Worm (Caenorhabditis elegans) whole organism, young adult: ENCODE measurements around the gene C16C8.26.
A peak's percentile ranks its signal among the peaks of the same experiment; 100 is the strongest.

ENCODE experiments used
- B0019.2 ChIP-seq: fragments of 200-800 bp; sonication (Bioruptor generic); conservative IDR thresholded peaks from 2 replicates; pipeline ENCODE4 v1.3.6; 2022; ENCODE audit warnings: missing genetic modification reagents, missing genetic modification characterization, missing compliant biosample characterization
- B0336.3 ChIP-seq: fragments of 200-800 bp; sonication (Bioruptor generic); IDR thresholded peaks from 2 replicates; pipeline ENCODE4 v1.3.6; 2022; ENCODE audit warnings: missing genetic modification characterization, missing compliant biosample characterization
- F10E7.11 ChIP-seq: sonication (generic microtip); optimal IDR thresholded peaks from 2 replicates; lab custom pipeline; 2017; ENCODE audit warnings: mild to moderate bottlenecking, missing genetic modification characterization, moderate library complexity, missing compliant biosample characterization
- F52B5.7 ChIP-seq: sonication (generic microtip); optimal IDR thresholded peaks from 2 replicates; lab custom pipeline; 2016; ENCODE audit warnings: mild to moderate bottlenecking, missing genetic modification characterization, missing compliant biosample characterization
- F57A8.1 ChIP-seq: fragments of 200-800 bp; sonication (Bioruptor generic); optimal IDR thresholded peaks from 2 replicates; lab custom pipeline; 2018; ENCODE audit warnings: mild to moderate bottlenecking, missing genetic modification characterization, moderate library complexity, missing compliant biosample characterization
- F57C9.4 ChIP-seq: sonication (generic microtip); optimal IDR thresholded peaks from 2 replicates; lab custom pipeline; 2017; ENCODE audit warnings: mild to moderate bottlenecking, missing genetic modification characterization, missing compliant biosample characterization
- T26A5.8 ChIP-seq: sonication (generic microtip); optimal IDR thresholded peaks from 2 replicates; lab custom pipeline; 2016; ENCODE audit warnings: missing genetic modification characterization, missing compliant biosample characterization
- Y53G8AR.9 ChIP-seq: fragments of 200-800 bp; sonication (Bioruptor generic); conservative IDR thresholded peaks from 2 replicates; pipeline ENCODE4 v1.3.6; 2022; ENCODE audit warnings: missing genetic modification reagents, missing genetic modification characterization, missing compliant biosample characterization
- akir-1 ChIP-seq: fragments of 200-800 bp; sonication (Bioruptor generic); optimal IDR thresholded peaks from 2 replicates; lab custom pipeline; 2018; ENCODE audit warnings: mild to moderate bottlenecking, missing genetic modification characterization, moderate library complexity, missing compliant biosample characterization
- aptf-2 ChIP-seq: fragments of 200-800 bp; sonication (Bioruptor generic); conservative IDR thresholded peaks from 2 replicates; pipeline ENCODE4 v1.3.6; 2022; ENCODE audit warnings: missing genetic modification reagents, missing genetic modification characterization, missing compliant biosample characterization
- athp-1 ChIP-seq: sonication (generic microtip); optimal IDR thresholded peaks from 2 replicates; lab custom pipeline; 2017; ENCODE audit warnings: mild to moderate bottlenecking, missing genetic modification characterization, missing compliant biosample characterization
- attf-3 ChIP-seq: fragments of 200-800 bp; sonication (Bioruptor generic); conservative IDR thresholded peaks from 2 replicates; pipeline ENCODE4 v1.3.6; 2022; ENCODE audit warnings: missing genetic modification reagents, missing genetic modification characterization, missing compliant biosample characterization
- attf-5 ChIP-seq: fragments of 200-800 bp; sonication (Bioruptor generic); optimal IDR thresholded peaks from 2 replicates; lab custom pipeline; 2018; ENCODE audit warnings: mild to moderate bottlenecking, missing genetic modification characterization, missing compliant biosample characterization
- attf-6 ChIP-seq: fragments of 200-800 bp; sonication (Bioruptor generic); IDR thresholded peaks from 2 replicates; pipeline ENCODE4 v1.3.6; 2022; ENCODE audit warnings: missing genetic modification reagents, missing genetic modification characterization, missing compliant biosample characterization
- bed-2 ChIP-seq: fragments of 200-800 bp; sonication (Bioruptor generic); IDR thresholded peaks from 2 replicates; pipeline ENCODE4 v1.3.6; 2022; ENCODE audit warnings: missing genetic modification reagents, missing genetic modification characterization, missing compliant biosample characterization
- cebp-1 ChIP-seq, 2 experiments: fragments of 200-800 bp in 1 of 2; sonication (Bioruptor generic) in 1 of 2; sonication (generic microtip) in 1 of 2; IDR thresholded peaks in 1 of 2; optimal IDR thresholded peaks in 1 of 2; 2 replicates each; pipeline versions ENCODE4 v1.3.6 to Lab custom; 2017 to 2022; ENCODE audit warnings: missing compliant biosample characterization in 2 of 2, missing genetic modification characterization in 2 of 2, mild to moderate bottlenecking in 1 of 2, missing genetic modification reagents in 1 of 2, moderate library complexity in 1 of 2
- ceh-58 ChIP-seq: fragments of 200-800 bp; sonication (Bioruptor generic); IDR thresholded peaks from 2 replicates; pipeline ENCODE4 v1.3.6; 2022; ENCODE audit warnings: missing genetic modification characterization, missing compliant biosample characterization
- dox-1 ChIP-seq: fragments of 200-800 bp; sonication (Bioruptor generic); IDR thresholded peaks from 2 replicates; pipeline ENCODE4 v1.3.6; 2022; ENCODE audit warnings: missing genetic modification reagents, missing genetic modification characterization, missing compliant biosample characterization
- efl-1 ChIP-seq: fragments of 150-350 bp; optimal IDR thresholded peaks from 2 replicates; lab custom pipeline; 2014; ENCODE audit warnings: missing biosample characterization, missing genetic modification reagents, missing genetic modification characterization
- egrh-3 ChIP-seq: fragments of 200-800 bp; sonication (Bioruptor generic); IDR thresholded peaks from 2 replicates; pipeline ENCODE4 v1.3.6; 2022; ENCODE audit warnings: missing genetic modification reagents, missing genetic modification characterization, missing compliant biosample characterization
- ekl-4 ChIP-seq: fragments of 200-800 bp; sonication (Bioruptor generic); IDR thresholded peaks from 2 replicates; pipeline ENCODE4 v1.3.6; 2022; ENCODE audit warnings: missing genetic modification reagents, missing genetic modification characterization, missing compliant biosample characterization
- ets-4 ChIP-seq: fragments of 200-800 bp; sonication (Bioruptor generic); optimal IDR thresholded peaks from 2 replicates; lab custom pipeline; 2018; ENCODE audit warnings: mild to moderate bottlenecking, missing genetic modification characterization, missing compliant biosample characterization
- hlh-12 ChIP-seq: sonication (generic microtip); optimal IDR thresholded peaks from 2 replicates; lab custom pipeline; 2016; ENCODE audit warnings: missing genetic modification characterization, missing compliant biosample characterization
- hmg-1.2 ChIP-seq: fragments of 200-800 bp; sonication (Bioruptor generic); IDR thresholded peaks from 2 replicates; pipeline ENCODE4 v1.3.6; 2022; ENCODE audit warnings: missing genetic modification reagents, missing genetic modification characterization, missing compliant biosample characterization
- hrde-1 ChIP-seq: sonication (generic microtip); optimal IDR thresholded peaks from 2 replicates; lab custom pipeline; 2016; ENCODE audit warnings: missing genetic modification characterization, mild to moderate bottlenecking, missing compliant biosample characterization, moderate library complexity, missing genotype, missing genetic modification reagents, borderline replicate concordance
- lag-1 ChIP-seq: fragments of 200-800 bp; sonication (Bioruptor generic); IDR thresholded peaks from 2 replicates; pipeline ENCODE4 v1.3.6; 2022; ENCODE audit warnings: missing genetic modification reagents, missing genetic modification characterization, missing compliant biosample characterization
- let-607 ChIP-seq, 2 experiments: fragments of 200-800 bp in 1 of 2; sonication (Bioruptor generic) in 1 of 2; sonication (generic microtip) in 1 of 2; optimal IDR thresholded peaks; 2 replicates each; lab custom pipeline; 2016 to 2018; ENCODE audit warnings: mild to moderate bottlenecking in 2 of 2, missing compliant biosample characterization in 2 of 2, missing genetic modification characterization in 2 of 2, moderate library complexity in 2 of 2, missing genotype in 1 of 2
- lsy-27 ChIP-seq: sonication (generic microtip); optimal IDR thresholded peaks from 2 replicates; lab custom pipeline; 2017; ENCODE audit warnings: missing genetic modification characterization, mild to moderate bottlenecking, missing compliant biosample characterization, antibody characterized with exemption, missing genotype, borderline replicate concordance; ENCODE audit not compliant: insufficient read depth
- madf-10 ChIP-seq: sonication (generic microtip); optimal IDR thresholded peaks from 2 replicates; lab custom pipeline; 2016; ENCODE audit warnings: mild to moderate bottlenecking, missing genetic modification characterization, missing compliant biosample characterization
- mxl-1 ChIP-seq: sonication (generic microtip); optimal IDR thresholded peaks from 2 replicates; lab custom pipeline; 2016; ENCODE audit warnings: missing genetic modification characterization, missing compliant biosample characterization
- nhr-90 ChIP-seq: sonication (generic microtip); optimal IDR thresholded peaks from 2 replicates; lab custom pipeline; 2016; ENCODE audit warnings: missing genotype, mild to moderate bottlenecking, missing genetic modification characterization, missing compliant biosample characterization
- pbrm-1 ChIP-seq: fragments of 200-800 bp; sonication (Bioruptor generic); IDR thresholded peaks from 2 replicates; pipeline ENCODE4 v1.3.6; 2022; ENCODE audit warnings: missing genetic modification reagents, missing genetic modification characterization, missing compliant biosample characterization
- rcor-1 ChIP-seq: fragments of 200-800 bp; sonication (Bioruptor generic); IDR thresholded peaks from 2 replicates; pipeline ENCODE4 v1.3.6; 2022; ENCODE audit warnings: missing genetic modification reagents, missing genetic modification characterization, missing compliant biosample characterization
- rec-8 ChIP-seq, 2 experiments: sonication (generic microtip); optimal IDR thresholded peaks; 2 replicates each; lab custom pipeline; 2016; ENCODE audit warnings: mild to moderate bottlenecking in 2 of 2, missing genetic modification characterization in 2 of 2, missing genetic modification reagents in 2 of 2, missing genotype in 2 of 2, missing biosample characterization in 1 of 2, missing compliant biosample characterization in 1 of 2, moderate library complexity in 1 of 2
- sdz-38 ChIP-seq: sonication (generic microtip); optimal IDR thresholded peaks from 2 replicates; lab custom pipeline; 2016; ENCODE audit warnings: missing genotype, missing genetic modification characterization, missing compliant biosample characterization
- snpc-1.1 ChIP-seq: sonication (generic microtip); optimal IDR thresholded peaks from 2 replicates; lab custom pipeline; 2017; ENCODE audit warnings: missing genetic modification characterization, mild to moderate bottlenecking, missing compliant biosample characterization, antibody characterized with exemption, moderate library complexity, missing genotype, missing genetic modification reagents; ENCODE audit not compliant: insufficient read depth
- snpc-1.3 ChIP-seq: sonication (generic microtip); optimal IDR thresholded peaks from 2 replicates; lab custom pipeline; 2017; ENCODE audit warnings: missing genetic modification characterization, mild to moderate bottlenecking, missing compliant biosample characterization, antibody characterized with exemption, moderate library complexity, missing genotype, missing genetic modification reagents; ENCODE audit not compliant: insufficient read depth
- snpc-3.4 ChIP-seq: sonication (generic microtip); optimal IDR thresholded peaks from 2 replicates; lab custom pipeline; 2017; ENCODE audit warnings: missing genetic modification characterization, mild to moderate bottlenecking, missing compliant biosample characterization, antibody characterized with exemption, moderate library complexity, missing genotype, missing genetic modification reagents
- sptf-2 ChIP-seq: fragments of 200-800 bp; sonication (Bioruptor generic); optimal IDR thresholded peaks from 2 replicates; lab custom pipeline; 2018; ENCODE audit warnings: mild to moderate bottlenecking, missing genetic modification characterization, missing compliant biosample characterization
- tbp1 ChIP-seq: fragments of 200-800 bp; sonication (Bioruptor generic); optimal IDR thresholded peaks from 2 replicates; lab custom pipeline; 2018; ENCODE audit warnings: mild to moderate bottlenecking, missing genetic modification characterization, missing compliant biosample characterization
- tlf-1 ChIP-seq: fragments of 200-800 bp; sonication (Bioruptor generic); optimal IDR thresholded peaks from 2 replicates; lab custom pipeline; 2018; ENCODE audit warnings: mild to moderate bottlenecking, missing genetic modification characterization, missing compliant biosample characterization
- xnd-1 ChIP-seq: sonication (generic microtip); optimal IDR thresholded peaks from 2 replicates; lab custom pipeline; 2016; ENCODE audit warnings: missing genotype, missing genetic modification reagents, missing genetic modification characterization, missing compliant biosample characterization
- zim-3 ChIP-seq: sonication (generic microtip); optimal IDR thresholded peaks from 2 replicates; lab custom pipeline; 2017; ENCODE audit warnings: mild to moderate bottlenecking, missing genetic modification characterization, moderate library complexity, missing compliant biosample characterization
- ztf-26 ChIP-seq: sonication (generic microtip); optimal IDR thresholded peaks from 2 replicates; lab custom pipeline; 2017; ENCODE audit warnings: missing genetic modification characterization, missing compliant biosample characterization
- ztf-28 ChIP-seq: fragments of 200-800 bp; sonication (Bioruptor generic); IDR thresholded peaks from 2 replicates; pipeline ENCODE4 v1.3.6; 2022; ENCODE audit warnings: missing genetic modification reagents, missing genetic modification characterization, missing compliant biosample characterization
- ztf-6 ChIP-seq: fragments of 200-800 bp; sonication (Bioruptor generic); IDR thresholded peaks from 2 replicates; pipeline ENCODE4 v1.3.6; 2022; ENCODE audit warnings: missing genetic modification reagents, missing genetic modification characterization, missing compliant biosample characterization

C16C8.26 gene

DNA sequence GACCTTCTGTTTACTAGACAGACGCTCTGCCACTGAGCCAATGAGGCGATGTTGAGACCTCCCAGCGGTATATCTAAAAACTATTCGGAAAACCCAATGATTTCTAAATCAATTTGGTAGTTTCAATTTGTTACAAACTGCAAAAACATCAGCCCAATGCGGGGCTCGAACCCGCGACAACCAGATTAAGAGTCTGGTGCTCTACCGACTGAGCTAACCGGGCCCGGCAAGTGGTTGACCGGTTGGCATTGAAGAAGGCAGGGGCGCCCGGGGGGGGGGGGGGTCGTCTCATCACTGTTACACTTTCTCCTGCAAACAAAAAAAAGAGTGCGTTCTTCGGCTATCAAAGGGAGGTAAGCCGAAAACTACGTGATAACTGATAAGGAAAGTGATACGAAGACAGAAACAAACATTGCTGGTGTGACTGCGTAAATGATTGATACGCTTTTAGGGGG, 18.8 kb downstream of the C16C8.26 start (continued):
- TF ChIP-seq sptf-2 (GFP tag; lab: Kevin White, UChicago) (peak; percentile 73), F10E7.11 (tag; lab: Kevin White, UChicago) (peak; percentile 65), lag-1 (no peak), F57C9.4 (tag; lab: Kevin White, UChicago) (no peak), hmg-1.2 (GFP tag; lab: Robert Waterston, UW) (peak; percentile 74), ceh-58 (GFP tag; lab: Robert Waterston, UW) (0 out of 2 replicates have a peak, but pooled peaks have one; percentile 54), mxl-1 (tag; lab: Kevin White, UChicago) (peak; percentile 58), lsy-27 (tag; lab: Kevin White, UChicago) (no peak), attf-3 (GFP tag; lab: Robert Waterston, UW) (no peak), zim-3 (tag; lab: Kevin White, UChicago) (peak; percentile 71), T26A5.8 (tag; lab: Kevin White, UChicago) (peak; percentile 52), Y53G8AR.9 (peak; percentile 73; the same call in 1 of the 2 replicates), attf-6 (GFP tag; lab: Robert Waterston, UW) (0 out of 2 replicates have a peak, but pooled peaks have one; percentile 39), dox-1 (GFP tag; lab: Robert Waterston, UW) (peak; percentile 92), let-607 (tag; optimal IDR thresholded peaks at IDR 0.05; lab: Kevin White, UChicago) (peak; percentile 25 to 54), tlf-1 (peak; percentile 27), hrde-1 (peak; percentile 51), ets-4 (GFP tag; lab: Kevin White, UChicago) (peak; percentile 33), ztf-26 (tag; lab: Kevin White, UChicago) (peak; percentile 84), aptf-2 (GFP tag; lab: Robert Waterston, UW) (peak; percentile 43; the same call in 1 of the 2 replicates), egrh-3 (GFP tag; lab: Robert Waterston, UW) (peak; percentile 92), madf-10 (tag; lab: Kevin White, UChicago) (peak; percentile 55), ztf-6 (GFP tag; lab: Robert Waterston, UW) (no peak), rec-8 (tag; optimal IDR thresholded peaks at IDR 0.05; lab: Kevin White, UChicago) (peak; percentile 74 to 82), xnd-1 (peak; percentile 10), snpc-1.3 (peak; percentile 52), cebp-1 (GFP tag; IDR thresholded peaks at IDR 0.05; lab: Robert Waterston, UW) (no peak), cebp-1 (tag; optimal IDR thresholded peaks at IDR 0.05; lab: Kevin White, UChicago) (peak; percentile 76), akir-1 (GFP tag; lab: Kevin White, UChicago) (no peak), ztf-28 (no peak), bed-2 (GFP tag; lab: Robert Waterston, UW) (no peak), sdz-38 (no peak), attf-5 (GFP tag; lab: Kevin White, UChicago) (peak; percentile 55), rcor-1 (GFP tag; lab: Robert Waterston, UW) (peak; percentile 43; the same call in 1 of the 2 replicates), tbp1 (GFP tag; lab: Kevin White, UChicago) (peak; percentile 97), pbrm-1 (GFP tag; lab: Robert Waterston, UW) (peak; percentile 81), B0019.2 (GFP tag; lab: Robert Waterston, UW) (peak; percentile 49; the same call in 1 of the 2 replicates), ekl-4 (GFP tag; lab: Robert Waterston, UW) (peak; percentile 75), F52B5.7 (peak; percentile 8), efl-1 (GFP tag; lab: Kevin White, UChicago) (no peak), athp-1 (tag; lab: Kevin White, UChicago) (peak; percentile 74), F57A8.1 (GFP tag; lab: Kevin White, UChicago) (peak; percentile 81), B0336.3 (peak; percentile 84; the same call in 1 of the 2 replicates), nhr-90 (peak; percentile 92), snpc-1.1 (tag; lab: Kevin White, UChicago) (peak; percentile 7), snpc-3.4 (tag; lab: Kevin White, UChicago) (peak; percentile 11), hlh-12 (tag; lab: Kevin White, UChicago) (no peak)
